Fruit fly (Drosophila melanogaster): ENCODE data around the gene AkhR.

DNA sequence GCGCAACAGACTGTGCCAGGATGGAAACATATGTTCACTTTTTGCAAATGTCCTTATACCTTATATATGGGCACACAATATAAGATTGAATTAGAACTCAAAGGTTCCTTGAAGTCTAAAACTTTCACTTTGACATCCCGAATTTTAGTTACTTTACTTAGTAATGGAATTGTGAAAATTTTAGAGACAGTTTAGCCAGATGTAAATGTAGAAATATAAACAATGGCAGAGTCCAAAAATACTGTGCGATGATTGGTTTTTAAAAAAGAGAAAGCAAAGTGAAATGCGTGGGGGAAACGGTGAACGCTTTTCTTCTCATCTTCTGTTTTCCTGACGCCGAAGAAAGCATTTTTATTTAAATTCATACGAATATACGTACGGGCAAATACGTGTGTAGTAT is 31.8 kb upstream of the AkhR start, which contains the start of gene CG44271:
- TF ChIP-seq Met (GFP tag; optimal IDR thresholded peaks at IDR 0.05), result no peak
- no peak for TF ChIP-seq CG7368 (GFP tag; optimal IDR thresholded peaks at IDR 0.05)
- TF ChIP-seq Ets96B (tag; optimal IDR thresholded peaks at IDR 0.05), result no peak
- TF ChIP-seq Hr4 (GFP tag; optimal IDR thresholded peaks at IDR 0.05), result no peak
- TF ChIP-seq Gug (GFP tag; IDR thresholded peaks at IDR 0.05), result no peak
- TF ChIP-seq CG11294 (GFP tag; IDR thresholded peaks at IDR 0.05), result no peak
- no peak for TF ChIP-seq CG10669 (GFP tag; optimal IDR thresholded peaks at IDR 0.05)
- TF ChIP-seq Eip93F (GFP tag; optimal IDR thresholded peaks at IDR 0.05), result no peak
